Worm (Caenorhabditis elegans) whole organism, young adult: ENCODE results near the gene str-5.
"Not testable (repeated sequence)": the region's sequence is repeated elsewhere in the genome, so short reads cannot be mapped to it uniquely, and the experiment has no call there.

ENCODE experiments used
- B0019.2 ChIP-seq: fragments of 200-800 bp; sonication (Bioruptor generic); conservative IDR thresholded peaks from 2 replicates; pipeline ENCODE4 v1.3.6; 2022; ENCODE audit warnings: missing genetic modification reagents, missing genetic modification characterization, missing compliant biosample characterization
- C06A6.2 ChIP-seq: fragments of 200-800 bp; sonication (Bioruptor generic); conservative IDR thresholded peaks from 2 replicates; pipeline ENCODE4 v1.3.6; 2022; ENCODE audit warnings: missing genetic modification characterization, missing compliant biosample characterization
- F22D6.2 ChIP-seq: sonication (generic microtip); optimal IDR thresholded peaks from 2 replicates; lab custom pipeline; 2016; ENCODE audit warnings: mild to moderate bottlenecking, missing genetic modification characterization, missing compliant biosample characterization
- F33H1.4 ChIP-seq: fragments of 200-800 bp; sonication (Bioruptor generic); IDR thresholded peaks from 2 replicates; pipeline ENCODE4 v1.3.6; 2022; ENCODE audit warnings: missing genetic modification reagents, missing genetic modification characterization, missing compliant biosample characterization
- K12H6.12 ChIP-seq: fragments of 200-800 bp; sonication (Bioruptor generic); optimal IDR thresholded peaks from 2 replicates; lab custom pipeline; 2018; ENCODE audit warnings: mild to moderate bottlenecking, missing genetic modification characterization, missing compliant biosample characterization
- T26A5.8 ChIP-seq: sonication (generic microtip); optimal IDR thresholded peaks from 2 replicates; lab custom pipeline; 2016; ENCODE audit warnings: missing genetic modification characterization, missing compliant biosample characterization
- aptf-2 ChIP-seq: fragments of 200-800 bp; sonication (Bioruptor generic); conservative IDR thresholded peaks from 2 replicates; pipeline ENCODE4 v1.3.6; 2022; ENCODE audit warnings: missing genetic modification reagents, missing genetic modification characterization, missing compliant biosample characterization
- ccch-3 ChIP-seq: fragments of 200-800 bp; sonication (Bioruptor generic); optimal IDR thresholded peaks from 2 replicates; lab custom pipeline; 2018; ENCODE audit warnings: mild to moderate bottlenecking, missing genetic modification characterization, missing compliant biosample characterization
- cebp-1 ChIP-seq, 2 experiments: fragments of 200-800 bp in 1 of 2; sonication (Bioruptor generic) in 1 of 2; sonication (generic microtip) in 1 of 2; IDR thresholded peaks in 1 of 2; optimal IDR thresholded peaks in 1 of 2; 2 replicates each; pipeline versions ENCODE4 v1.3.6 to Lab custom; 2017 to 2022; ENCODE audit warnings: missing compliant biosample characterization in 2 of 2, missing genetic modification characterization in 2 of 2, mild to moderate bottlenecking in 1 of 2, missing genetic modification reagents in 1 of 2, moderate library complexity in 1 of 2
- ceh-27 ChIP-seq: fragments of 200-800 bp; sonication (Bioruptor generic); optimal IDR thresholded peaks from 2 replicates; lab custom pipeline; 2018; ENCODE audit warnings: mild to moderate bottlenecking, missing genetic modification characterization, moderate library complexity, missing compliant biosample characterization
- ceh-58 ChIP-seq: fragments of 200-800 bp; sonication (Bioruptor generic); IDR thresholded peaks from 2 replicates; pipeline ENCODE4 v1.3.6; 2022; ENCODE audit warnings: missing genetic modification characterization, missing compliant biosample characterization
- ceh-79 ChIP-seq: sonication (generic microtip); optimal IDR thresholded peaks from 2 replicates; lab custom pipeline; 2017; ENCODE audit warnings: mild to moderate bottlenecking, missing genetic modification characterization, missing compliant biosample characterization
- ceh-91 ChIP-seq: fragments of 200-800 bp; sonication (Bioruptor generic); IDR thresholded peaks from 2 replicates; pipeline ENCODE4 v1.3.6; 2022; ENCODE audit warnings: missing genetic modification reagents, missing genetic modification characterization, missing compliant biosample characterization
- chd-7 ChIP-seq: sonication (generic microtip); optimal IDR thresholded peaks from 2 replicates; lab custom pipeline; 2016; ENCODE audit warnings: mild to moderate bottlenecking, missing genetic modification characterization, moderate library complexity, missing compliant biosample characterization
- dpl-1 ChIP-seq: fragments of 150-350 bp; optimal IDR thresholded peaks from 2 replicates; lab custom pipeline; 2014; ENCODE audit warnings: missing biosample characterization, missing genetic modification reagents, missing genetic modification characterization
- ekl-4 ChIP-seq: fragments of 200-800 bp; sonication (Bioruptor generic); IDR thresholded peaks from 2 replicates; pipeline ENCODE4 v1.3.6; 2022; ENCODE audit warnings: missing genetic modification reagents, missing genetic modification characterization, missing compliant biosample characterization
- him-1 ChIP-seq: sonication (generic microtip); optimal IDR thresholded peaks from 2 replicates; lab custom pipeline; 2016; ENCODE audit warnings: missing genotype, missing genetic modification reagents, missing genetic modification characterization, missing compliant biosample characterization
- hlh-12 ChIP-seq: sonication (generic microtip); optimal IDR thresholded peaks from 2 replicates; lab custom pipeline; 2016; ENCODE audit warnings: missing genetic modification characterization, missing compliant biosample characterization
- let-607 ChIP-seq, 2 experiments: fragments of 200-800 bp in 1 of 2; sonication (Bioruptor generic) in 1 of 2; sonication (generic microtip) in 1 of 2; optimal IDR thresholded peaks; 2 replicates each; lab custom pipeline; 2016 to 2018; ENCODE audit warnings: mild to moderate bottlenecking in 2 of 2, missing compliant biosample characterization in 2 of 2, missing genetic modification characterization in 2 of 2, moderate library complexity in 2 of 2, missing genotype in 1 of 2
- lin-26 ChIP-seq: fragments of 200-800 bp; sonication (Bioruptor generic); IDR thresholded peaks from 2 replicates; pipeline ENCODE4 v1.3.6; 2022; ENCODE audit warnings: missing genetic modification reagents, missing genetic modification characterization, missing compliant biosample characterization
- lin-40 ChIP-seq: sonication (generic microtip); optimal IDR thresholded peaks from 2 replicates; lab custom pipeline; 2016; ENCODE audit warnings: missing genetic modification characterization, mild to moderate bottlenecking, missing compliant biosample characterization, missing genotype, missing genetic modification reagents
- lsy-27 ChIP-seq: sonication (generic microtip); optimal IDR thresholded peaks from 2 replicates; lab custom pipeline; 2017; ENCODE audit warnings: missing genetic modification characterization, mild to moderate bottlenecking, missing compliant biosample characterization, antibody characterized with exemption, missing genotype, borderline replicate concordance; ENCODE audit not compliant: insufficient read depth
- mxl-1 ChIP-seq: sonication (generic microtip); optimal IDR thresholded peaks from 2 replicates; lab custom pipeline; 2016; ENCODE audit warnings: missing genetic modification characterization, missing compliant biosample characterization
- nfya-2 ChIP-seq: fragments of 200-800 bp; sonication (Bioruptor generic); IDR thresholded peaks from 2 replicates; pipeline ENCODE4 v1.3.6; 2022; ENCODE audit warnings: missing genetic modification reagents, missing genetic modification characterization, missing compliant biosample characterization
- nhr-80 ChIP-seq: sonication (generic microtip); optimal IDR thresholded peaks from 2 replicates; lab custom pipeline; 2016; ENCODE audit warnings: missing genetic modification characterization, missing compliant biosample characterization
- pha-4 ChIP-seq: fragments of 150-350 bp; sonication (generic microtip); optimal IDR thresholded peaks from 2 replicates; lab custom pipeline; 2014; ENCODE audit warnings: missing biosample characterization, missing genetic modification reagents, missing genetic modification characterization
- rec-8 ChIP-seq, 2 experiments: sonication (generic microtip); optimal IDR thresholded peaks; 2 replicates each; lab custom pipeline; 2016; ENCODE audit warnings: mild to moderate bottlenecking in 2 of 2, missing genetic modification characterization in 2 of 2, missing genetic modification reagents in 2 of 2, missing genotype in 2 of 2, missing biosample characterization in 1 of 2, missing compliant biosample characterization in 1 of 2, moderate library complexity in 1 of 2
- repo-1 ChIP-seq: sonication (generic microtip); optimal IDR thresholded peaks from 2 replicates; lab custom pipeline; 2017; ENCODE audit warnings: mild to moderate bottlenecking, missing genetic modification characterization, missing compliant biosample characterization
- rpc-1 ChIP-seq, 2 experiments: fragments of 150-350 bp in 1 of 2; sonication (generic microtip) in 1 of 2; optimal IDR thresholded peaks; 2 replicates each; lab custom pipeline; 2014 to 2018; ENCODE audit warnings: missing biosample characterization in 1 of 2, missing genetic modification characterization in 1 of 2, missing genetic modification reagents in 1 of 2, missing genotype in 1 of 2
- sea-2 ChIP-seq: fragments of 200-800 bp; sonication (Bioruptor generic); IDR thresholded peaks from 2 replicates; pipeline ENCODE4 v1.3.6; 2022; ENCODE audit warnings: missing genetic modification characterization, missing compliant biosample characterization
- snpc-1.3 ChIP-seq: sonication (generic microtip); optimal IDR thresholded peaks from 2 replicates; lab custom pipeline; 2017; ENCODE audit warnings: missing genetic modification characterization, mild to moderate bottlenecking, missing compliant biosample characterization, antibody characterized with exemption, moderate library complexity, missing genotype, missing genetic modification reagents; ENCODE audit not compliant: insufficient read depth
- snpc-3.4 ChIP-seq: sonication (generic microtip); optimal IDR thresholded peaks from 2 replicates; lab custom pipeline; 2017; ENCODE audit warnings: missing genetic modification characterization, mild to moderate bottlenecking, missing compliant biosample characterization, antibody characterized with exemption, moderate library complexity, missing genotype, missing genetic modification reagents
- somi-1 ChIP-seq: fragments of 200-800 bp; sonication (Bioruptor generic); optimal IDR thresholded peaks from 2 replicates; lab custom pipeline; 2018; ENCODE audit warnings: mild to moderate bottlenecking, missing genetic modification characterization, missing compliant biosample characterization
- tlf-1 ChIP-seq: fragments of 200-800 bp; sonication (Bioruptor generic); optimal IDR thresholded peaks from 2 replicates; lab custom pipeline; 2018; ENCODE audit warnings: mild to moderate bottlenecking, missing genetic modification characterization, missing compliant biosample characterization
- unc-130 ChIP-seq: sonication (generic microtip); optimal IDR thresholded peaks from 2 replicates; lab custom pipeline; 2016; ENCODE audit warnings: missing genetic modification reagents, missing genetic modification characterization, missing compliant biosample characterization
- unc-62 ChIP-seq: fragments of 150-350 bp; optimal IDR thresholded peaks from 2 replicates; lab custom pipeline; 2014; ENCODE audit warnings: missing biosample characterization, missing genetic modification reagents, missing genetic modification characterization

The str-5 gene

ce11 chrV:15752941-15753340, at the start of gene str-5:
str-5 (plus strand) TSS chrV:15753241.
- TF ChIP-seq ceh-91; F33H1.4; C06A6.2 (GFP tag; lab: Robert Waterston, UW): not testable (repeated sequence)

- TF ChIP-seq F22D6.2 (no peak), snpc-1.3 (tag; lab: Kevin White, UChicago) (no peak), ceh-79 (no peak), repo-1 (tag; lab: Kevin White, UChicago) (no peak), rpc-1 (optimal IDR thresholded peaks at IDR 0.05; lab: Kevin White, UChicago) (no peak), rpc-1 (tag; optimal IDR thresholded peaks at IDR 0.05; lab: Kevin White, UChicago) (no peak), snpc-3.4 (tag; lab: Kevin White, UChicago) (no peak), K12H6.12 (tag; lab: Kevin White, UChicago) (no peak), nhr-80 (tag; lab: Kevin White, UChicago) (no peak), ceh-27 (no peak), sea-2 (GFP tag; lab: Robert Waterston, UW) (no peak), hlh-12 (tag; lab: Kevin White, UChicago) (no peak), him-1 (tag; lab: Kevin White, UChicago) (no peak), cebp-1 (GFP tag; IDR thresholded peaks at IDR 0.05; lab: Robert Waterston, UW) (no peak), cebp-1 (tag; optimal IDR thresholded peaks at IDR 0.05; lab: Kevin White, UChicago) (no peak), ccch-3 (GFP tag; lab: Kevin White, UChicago) (no peak), aptf-2 (GFP tag; lab: Robert Waterston, UW) (no peak), chd-7 (no peak)
- TF ChIP-seq, all 124 proteins: peak for 0
Measured at ce11 chrV:15704745-15705144, 48.3 kb upstream of the str-5 start, which contains the start of gene twk-34. twk-34 (plus strand) TSS chrV:15704960.

- no peak for TF ChIP-seq lsy-27 (tag; lab: Kevin White, UChicago)
- peak; percentile 27 for TF ChIP-seq somi-1 (GFP tag; lab: Kevin White, UChicago)
Measured at ce11 chrV:15707982-15708381, 45.1 kb upstream of the str-5 start.

- TF ChIP-seq nfya-2 (GFP tag; lab: Robert Waterston, UW) (no peak), lin-26 (GFP tag; lab: Robert Waterston, UW) (no peak), him-1 (tag; lab: Kevin White, UChicago) (no peak), tlf-1 (GFP tag; lab: Kevin White, UChicago) (no peak), ekl-4 (GFP tag; lab: Robert Waterston, UW) (no peak), unc-62 (GFP tag; lab: Kevin White, UChicago) (no peak), mxl-1 (no peak), rpc-1 (optimal IDR thresholded peaks at IDR 0.05; lab: Kevin White, UChicago) (no peak), rpc-1 (tag; optimal IDR thresholded peaks at IDR 0.05; lab: Kevin White, UChicago) (no peak), ccch-3 (GFP tag; lab: Kevin White, UChicago) (no peak), ceh-58 (no peak), T26A5.8 (no peak), B0019.2 (GFP tag; lab: Robert Waterston, UW) (no peak), dpl-1 (GFP tag; lab: Kevin White, UChicago) (no peak), unc-130 (GFP tag; lab: Kevin White, UChicago) (no peak), pha-4 (tag; lab: Kevin White, UChicago) (no peak), lin-40 (tag; lab: Kevin White, UChicago) (no peak), rec-8 (tag; optimal IDR thresholded peaks at IDR 0.05; lab: Kevin White, UChicago) (no peak), ceh-79 (no peak), let-607 (tag; optimal IDR thresholded peaks at IDR 0.05; lab: Kevin White, UChicago) (no peak), cebp-1 (GFP tag; IDR thresholded peaks at IDR 0.05; lab: Robert Waterston, UW) (no peak), cebp-1 (tag; optimal IDR thresholded peaks at IDR 0.05; lab: Kevin White, UChicago) (no peak)
- TF ChIP-seq, all 124 proteins: peak for 0
Measured at ce11 chrV:15710401-15710800, 42.6 kb upstream of the str-5 start, which contains the start of gene Y6E2A.1. Y6E2A.1 (minus strand) TSS chrV:15710501.
